Fruit fly (Drosophila melanogaster): ENCODE results near the gene TfIIFalpha.
A peak's percentile ranks its signal among the peaks of the same experiment; 100 is the strongest.

TfIIFalpha gene

dm6 chr3R:6402522-6403171 is 22.4 kb downstream of the TfIIFalpha start:
- TF ChIP-seq tj (GFP tag; optimal IDR thresholded peaks at IDR 0.05) (no peak), CG33017 (tag; optimal IDR thresholded peaks at IDR 0.05) (no peak), CG12768 (GFP tag; optimal IDR thresholded peaks at IDR 0.05) (no peak), cic (GFP tag; optimal IDR thresholded peaks at IDR 0.05) (peak; percentile 13), kay (GFP tag; ENCODE audit: borderline replicate concordance) (no peak), Mnt (GFP tag; optimal IDR thresholded peaks at IDR 0.05) (no peak), Crg-1 (GFP tag; optimal IDR thresholded peaks at IDR 0.05) (no peak), ovo (GFP tag; optimal IDR thresholded peaks at IDR 0.05) (no peak)

dm6 chr3R:6403674-6404073 is 23.4 kb downstream of the TfIIFalpha start:
- TF ChIP-seq CG7045 (GFP tag; optimal IDR thresholded peaks at IDR 0.05) (no peak), CG12768 (GFP tag; optimal IDR thresholded peaks at IDR 0.05) (no peak), CG7101 (tag; optimal IDR thresholded peaks at IDR 0.05) (no peak), ovo (GFP tag; optimal IDR thresholded peaks at IDR 0.05) (no peak), cic (GFP tag; optimal IDR thresholded peaks at IDR 0.05) (no peak), toe (GFP tag; optimal IDR thresholded peaks at IDR 0.05) (no peak), CG33017 (tag; optimal IDR thresholded peaks at IDR 0.05) (no peak), Mnt (GFP tag; optimal IDR thresholded peaks at IDR 0.05) (no peak), CG5204 (GFP tag; optimal IDR thresholded peaks at IDR 0.05) (no peak), CG1620 (GFP tag; optimal IDR thresholded peaks at IDR 0.05) (no peak), bab1 (GFP tag; optimal IDR thresholded peaks at IDR 0.05) (no peak), pad (GFP tag; optimal IDR thresholded peaks at IDR 0.05) (no peak), Clk (GFP tag; optimal IDR thresholded peaks at IDR 0.05) (no peak), kay (GFP tag; ENCODE audit: borderline replicate concordance) (no peak), CG11617 (GFP tag; optimal IDR thresholded peaks at IDR 0.05) (no peak), tj (GFP tag; optimal IDR thresholded peaks at IDR 0.05) (no peak), cnc (optimal IDR thresholded peaks at IDR 0.05) (no peak), CG14711 (tag; optimal IDR thresholded peaks at IDR 0.05) (no peak), Crg-1 (GFP tag; optimal IDR thresholded peaks at IDR 0.05) (no peak)

dm6 chr3R:6404174-6404573 is 23.9 kb downstream of the TfIIFalpha start:
- TF ChIP-seq Mnt (GFP tag; optimal IDR thresholded peaks at IDR 0.05) (no peak), CG33017 (tag; optimal IDR thresholded peaks at IDR 0.05) (peak; percentile 30), toe (GFP tag; optimal IDR thresholded peaks at IDR 0.05) (no peak), kay (GFP tag; ENCODE audit: borderline replicate concordance) (no peak), tj (GFP tag; optimal IDR thresholded peaks at IDR 0.05) (peak; percentile 41), pad (GFP tag; optimal IDR thresholded peaks at IDR 0.05) (no peak), cnc (optimal IDR thresholded peaks at IDR 0.05) (no peak), CG11617 (GFP tag; optimal IDR thresholded peaks at IDR 0.05) (peak; percentile 11), Crg-1 (GFP tag; optimal IDR thresholded peaks at IDR 0.05) (no peak), CG7101 (tag; optimal IDR thresholded peaks at IDR 0.05) (peak; percentile 38), CG12768 (GFP tag; optimal IDR thresholded peaks at IDR 0.05) (no peak), Clk (GFP tag; optimal IDR thresholded peaks at IDR 0.05) (no peak), CG5204 (GFP tag; optimal IDR thresholded peaks at IDR 0.05) (no peak), CG14711 (tag; optimal IDR thresholded peaks at IDR 0.05) (peak; percentile 51), cic (GFP tag; optimal IDR thresholded peaks at IDR 0.05) (no peak), ovo (GFP tag; optimal IDR thresholded peaks at IDR 0.05) (no peak), bab1 (GFP tag; optimal IDR thresholded peaks at IDR 0.05) (peak; percentile 54), CG1620 (GFP tag; optimal IDR thresholded peaks at IDR 0.05) (peak; percentile 3), CG7045 (GFP tag; optimal IDR thresholded peaks at IDR 0.05) (no peak), Hr96 (GFP tag; optimal IDR thresholded peaks at IDR 0.05) (peak; percentile 16)

- no peak for TF ChIP-seq bab1 (GFP tag; optimal IDR thresholded peaks at IDR 0.05)
- TF ChIP-seq Mnt (GFP tag; optimal IDR thresholded peaks at IDR 0.05) = no peak
- TF ChIP-seq toe (GFP tag; optimal IDR thresholded peaks at IDR 0.05) = no peak
- TF ChIP-seq CG12768 (GFP tag; optimal IDR thresholded peaks at IDR 0.05) = no peak
- no peak for TF ChIP-seq pad (GFP tag; optimal IDR thresholded peaks at IDR 0.05)
- TF ChIP-seq cnc (optimal IDR thresholded peaks at IDR 0.05) = no peak
- TF ChIP-seq CG7045 (GFP tag; optimal IDR thresholded peaks at IDR 0.05) = no peak
- no peak for TF ChIP-seq Clk (GFP tag; optimal IDR thresholded peaks at IDR 0.05)
- no peak for TF ChIP-seq CG5204 (GFP tag; optimal IDR thresholded peaks at IDR 0.05)
- no peak for TF ChIP-seq tj (GFP tag; optimal IDR thresholded peaks at IDR 0.05)
- no peak for TF ChIP-seq CG33017 (tag; optimal IDR thresholded peaks at IDR 0.05)
- TF ChIP-seq CG1620 (GFP tag; optimal IDR thresholded peaks at IDR 0.05) = no peak
- TF ChIP-seq cic (GFP tag; optimal IDR thresholded peaks at IDR 0.05) = no peak
- no peak for TF ChIP-seq ovo (GFP tag; optimal IDR thresholded peaks at IDR 0.05)
- no peak for TF ChIP-seq kay (GFP tag; ENCODE audit: borderline replicate concordance)
- TF ChIP-seq CG14711 (tag; optimal IDR thresholded peaks at IDR 0.05) = no peak
- no peak for TF ChIP-seq Crg-1 (GFP tag; optimal IDR thresholded peaks at IDR 0.05)
Observed at dm6 chr3R:6405239-6405638, 25.0 kb downstream of the TfIIFalpha start.

dm6 chr3R:6405674-6406565 is 25.7 kb downstream of the TfIIFalpha start, which contains the start of gene Dmtn:
Dmtn (minus strand) TSS chr3R:6405895.
- TF ChIP-seq CG5204 (GFP tag; optimal IDR thresholded peaks at IDR 0.05) = no peak
- peak; percentile 16 for TF ChIP-seq CG1620 (GFP tag; optimal IDR thresholded peaks at IDR 0.05)
- TF ChIP-seq pad (GFP tag; optimal IDR thresholded peaks at IDR 0.05) = no peak
- TF ChIP-seq ovo (GFP tag; optimal IDR thresholded peaks at IDR 0.05) = peak; percentile 50
- TF ChIP-seq CG14711 (tag; optimal IDR thresholded peaks at IDR 0.05) = peak; percentile 25
- TF ChIP-seq cic (GFP tag; optimal IDR thresholded peaks at IDR 0.05) = peak; percentile 14
- TF ChIP-seq CG12768 (GFP tag; optimal IDR thresholded peaks at IDR 0.05) = peak; percentile 27
- TF ChIP-seq Crg-1 (GFP tag; optimal IDR thresholded peaks at IDR 0.05) = no peak
- peak; percentile 42 for TF ChIP-seq CG33017 (tag; optimal IDR thresholded peaks at IDR 0.05)
- TF ChIP-seq Mnt (GFP tag; optimal IDR thresholded peaks at IDR 0.05) = peak; percentile 54
- TF ChIP-seq kay (GFP tag; ENCODE audit: borderline replicate concordance) = no peak
- TF ChIP-seq CG7101 (tag; optimal IDR thresholded peaks at IDR 0.05) = peak; percentile 54
- peak; percentile 67 for TF ChIP-seq toe (GFP tag; optimal IDR thresholded peaks at IDR 0.05)
- peak; percentile 15 for TF ChIP-seq CG11617 (GFP tag; optimal IDR thresholded peaks at IDR 0.05)
- no peak for TF ChIP-seq CG7045 (GFP tag; optimal IDR thresholded peaks at IDR 0.05)
- peak; percentile 22 for TF ChIP-seq tj (GFP tag; optimal IDR thresholded peaks at IDR 0.05)
- TF ChIP-seq Clk (GFP tag; optimal IDR thresholded peaks at IDR 0.05) = no peak
- TF ChIP-seq Hr96 (GFP tag; optimal IDR thresholded peaks at IDR 0.05) = no peak
- no peak for TF ChIP-seq cnc (optimal IDR thresholded peaks at IDR 0.05)
- TF ChIP-seq bab1 (GFP tag; optimal IDR thresholded peaks at IDR 0.05) = peak; percentile 74
